Worm (Caenorhabditis elegans): ENCODE measurements around the gene des-2.

- TF ChIP-seq nhr-28 (tag; optimal IDR thresholded peaks at IDR 0.05) (no peak), dpl-1 (GFP tag; optimal IDR thresholded peaks at IDR 0.05) (no peak), mep-1 (tag; optimal IDR thresholded peaks at IDR 0.05) (no peak), nhr-76 (tag; optimal IDR thresholded peaks at IDR 0.05) (no peak)
These were observed 35.1 kb downstream of the des-2 start, which contains the start of gene F55C10.4 for ce11 chrV:11386428-11386827.
